Fruit fly (Drosophila melanogaster) whole organism, pupa: ENCODE results near the gene CG13653.

Source experiments
- CG10348 ChIP-seq: fragments of 200-800 bp; sonication (Bioruptor generic); IDR thresholded peaks from 2 replicates; pipeline ENCODE4 v1.3.6; 2022; ENCODE audit warnings: missing biosample characterization, missing genetic modification characterization
- CG12605 ChIP-seq: fragments of 200-800 bp; sonication (Bioruptor generic); IDR thresholded peaks from 2 replicates; pipeline ENCODE4 v1.3.6; 2022; ENCODE audit warnings: missing biosample characterization, missing genetic modification characterization
- CG13204 ChIP-seq: fragments of 200-800 bp; sonication (Bioruptor generic); optimal IDR thresholded peaks from 2 replicates; lab custom pipeline; 2018; ENCODE audit warnings: missing biosample characterization, mild to moderate bottlenecking, missing genetic modification characterization, moderate library complexity
- CG14655 ChIP-seq: fragments of 200-800 bp; sonication (Bioruptor generic); optimal IDR thresholded peaks from 3 replicates; lab custom pipeline; 2017; ENCODE audit warnings: mild to moderate bottlenecking, missing biosample characterization, missing genetic modification reagents, missing genetic modification characterization
- CG15710 ChIP-seq: fragments of 200-800 bp; sonication (Bioruptor generic); optimal IDR thresholded peaks from 2 replicates; lab custom pipeline; 2018; ENCODE audit warnings: missing biosample characterization, mild to moderate bottlenecking, missing genetic modification characterization, moderate library complexity
- CG17806 ChIP-seq: fragments of 200-800 bp; sonication (Bioruptor generic); optimal IDR thresholded peaks from 2 replicates; lab custom pipeline; 2018; ENCODE audit warnings: missing biosample characterization, mild to moderate bottlenecking, missing genetic modification characterization, moderate library complexity
- CG32121 ChIP-seq: fragments of 200-800 bp; sonication (Bioruptor generic); IDR thresholded peaks from 2 replicates; pipeline ENCODE4 v1.3.6; 2022; ENCODE audit warnings: missing biosample characterization, missing genetic modification characterization
- CG34367 ChIP-seq: fragments of 200-800 bp; sonication (Bioruptor generic); optimal IDR thresholded peaks from 2 replicates; lab custom pipeline; 2018; ENCODE audit warnings: missing biosample characterization, mild to moderate bottlenecking, missing genetic modification characterization
- CG4496 ChIP-seq: fragments of 200-800 bp; sonication (Bioruptor generic); IDR thresholded peaks from 3 replicates; pipeline ENCODE4 v1.3.6; 2022; ENCODE audit warnings: missing biosample characterization, missing genetic modification characterization
- CG8159 ChIP-seq: fragments of 200-800 bp; sonication (Bioruptor generic); optimal IDR thresholded peaks from 3 replicates; lab custom pipeline; 2018; ENCODE audit warnings: missing biosample characterization, mild to moderate bottlenecking, missing genetic modification characterization, moderate library complexity
- CG8301 ChIP-seq: fragments of 200-800 bp; sonication (Bioruptor generic); optimal IDR thresholded peaks from 2 replicates; lab custom pipeline; 2018; ENCODE audit warnings: missing biosample characterization, mild to moderate bottlenecking, missing genetic modification characterization
- CG9948 ChIP-seq: fragments of 200-800 bp; sonication (Bioruptor generic); optimal IDR thresholded peaks from 2 replicates; lab custom pipeline; 2018; ENCODE audit warnings: missing biosample characterization, mild to moderate bottlenecking, missing genetic modification characterization, moderate library complexity
- D1 ChIP-seq: fragments of 200-800 bp; sonication (Bioruptor generic); optimal IDR thresholded peaks from 2 replicates; lab custom pipeline; 2018; ENCODE audit warnings: missing biosample characterization, mild to moderate bottlenecking, missing genetic modification characterization, moderate library complexity
- EcR ChIP-seq: fragments of 200-800 bp; sonication (Bioruptor generic); optimal IDR thresholded peaks from 3 replicates; lab custom pipeline; 2019; ENCODE audit warnings: missing biosample characterization, missing genetic modification characterization, mild to moderate bottlenecking, moderate library complexity, missing genetic modification reagents
- Ets98B ChIP-seq: fragments of 200-800 bp; sonication (Bioruptor generic); IDR thresholded peaks from 2 replicates; pipeline ENCODE4 v1.3.6; 2022; ENCODE audit warnings: missing biosample characterization, missing genetic modification characterization
- Pif1A ChIP-seq: fragments of 200-800 bp; sonication (Bioruptor generic); optimal IDR thresholded peaks from 3 replicates; lab custom pipeline; 2016; ENCODE audit warnings: missing biosample characterization, missing genetic modification characterization
- Pif1B ChIP-seq: fragments of 200-800 bp; sonication (Bioruptor generic); optimal IDR thresholded peaks from 3 replicates; lab custom pipeline; 2016; ENCODE audit warnings: missing biosample characterization, missing genetic modification characterization
- Snoo ChIP-seq: fragments of 200-800 bp; sonication (Bioruptor generic); optimal IDR thresholded peaks from 3 replicates; lab custom pipeline; 2017; ENCODE audit warnings: missing biosample characterization, mild to moderate bottlenecking, missing genetic modification characterization, inconsistent platforms
- fd96Ca ChIP-seq: fragments of 200-800 bp; sonication (Bioruptor generic); IDR thresholded peaks from 3 replicates; pipeline ENCODE4 v1.3.6; 2022; ENCODE audit warnings: missing biosample characterization, missing genetic modification characterization
- gl ChIP-seq: fragments of 200-800 bp; sonication (Bioruptor generic); optimal IDR thresholded peaks from 2 replicates; lab custom pipeline; 2018; ENCODE audit warnings: missing biosample characterization, mild to moderate bottlenecking, missing genetic modification characterization
- rn ChIP-seq: fragments of 200-800 bp; sonication (Bioruptor generic); IDR thresholded peaks from 2 replicates; pipeline ENCODE4 v1.3.6; 2022; ENCODE audit warnings: missing biosample characterization, missing genetic modification characterization

CG13653 gene

dm6 chr3R:25172976-25173375 is 22.4 kb upstream of the CG13653 start:
- TF ChIP-seq CG4496 = no peak
- TF ChIP-seq CG10348 = no peak
- TF ChIP-seq Ets98B (GFP tag; lab: Robert Waterston, UW) = no peak
- no peak for TF ChIP-seq CG8301 (tag; lab: Kevin White, UChicago)
- no peak for TF ChIP-seq fd96Ca (GFP tag; lab: Robert Waterston, UW)
- TF ChIP-seq CG12605 (GFP tag; lab: Robert Waterston, UW) = no peak
- TF ChIP-seq CG14655 (GFP tag; lab: Kevin White, UChicago) = no peak
- no peak for TF ChIP-seq rn (GFP tag; lab: Robert Waterston, UW)
- TF ChIP-seq CG17806 = no peak
- TF ChIP-seq CG8159 (tag; lab: Kevin White, UChicago) = no peak
- no peak for TF ChIP-seq CG9948 (tag; lab: Kevin White, UChicago)
- TF ChIP-seq Snoo (tag; lab: Kevin White, UChicago) = no peak
- no peak for TF ChIP-seq Pif1A
- TF ChIP-seq D1 = no peak
- no peak for TF ChIP-seq CG34367
- no peak for TF ChIP-seq EcR (GFP tag; lab: Kevin White, UChicago)
- no peak for TF ChIP-seq CG15710
- no peak for TF ChIP-seq Pif1B (GFP tag; lab: Kevin White, UChicago)
- no peak for TF ChIP-seq CG32121
- no peak for TF ChIP-seq gl (tag; lab: Kevin White, UChicago)

dm6 chr3R:25174244-25174643 is 21.1 kb upstream of the CG13653 start:
- no peak for TF ChIP-seq CG4496
- TF ChIP-seq CG8301 (tag; lab: Kevin White, UChicago) = peak; percentile 25
- TF ChIP-seq CG8159 (tag; lab: Kevin White, UChicago) = peak; percentile 84
- peak; percentile 66 for TF ChIP-seq CG9948 (tag; lab: Kevin White, UChicago)
- no peak for TF ChIP-seq D1
- TF ChIP-seq rn (GFP tag; lab: Robert Waterston, UW) = no peak
- TF ChIP-seq CG14655 (GFP tag; lab: Kevin White, UChicago) = peak; percentile 43
- no peak for TF ChIP-seq EcR (GFP tag; lab: Kevin White, UChicago)
- TF ChIP-seq fd96Ca (GFP tag; lab: Robert Waterston, UW) = no peak
- no peak for TF ChIP-seq CG10348
- no peak for TF ChIP-seq CG12605 (GFP tag; lab: Robert Waterston, UW)
- peak; percentile 49 for TF ChIP-seq Pif1A
- TF ChIP-seq Ets98B (GFP tag; lab: Robert Waterston, UW) = no peak
- TF ChIP-seq CG32121 = no peak
- peak; percentile 18 for TF ChIP-seq gl (tag; lab: Kevin White, UChicago)
- peak; percentile 50 for TF ChIP-seq CG34367
- TF ChIP-seq Pif1B (GFP tag; lab: Kevin White, UChicago) = no peak
- TF ChIP-seq CG17806 = peak; percentile 65
- TF ChIP-seq CG15710 = peak; percentile 70
- TF ChIP-seq CG13204 (GFP tag; lab: Kevin White, UChicago) = no peak
- TF ChIP-seq Snoo (tag; lab: Kevin White, UChicago) = peak; percentile 50

DNA sequence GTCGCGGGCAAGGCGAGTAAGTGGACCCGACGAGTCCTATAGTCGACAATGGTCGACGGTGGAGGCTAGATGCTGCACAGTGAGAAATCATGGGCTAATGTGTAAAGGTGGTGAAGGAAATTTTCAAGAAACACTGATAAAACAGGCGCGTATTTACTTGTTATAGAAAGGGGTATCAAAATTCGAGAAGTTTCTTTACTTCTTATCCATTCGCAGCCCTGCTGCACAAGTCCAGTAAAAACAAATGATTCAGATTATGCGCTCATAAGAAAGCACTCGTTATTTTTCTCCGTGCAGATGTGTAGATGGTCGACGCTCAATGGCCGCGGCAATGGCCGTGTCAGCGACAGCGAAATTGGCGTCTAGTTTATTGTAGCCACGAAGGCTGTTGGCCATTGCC is 18.8 kb upstream of the CG13653 start:
- TF ChIP-seq CG14655 (GFP tag; lab: Kevin White, UChicago) (no peak), CG8159 (tag; lab: Kevin White, UChicago) (peak; percentile 21), CG15710 (peak; percentile 12), CG9948 (tag; lab: Kevin White, UChicago) (no peak)

dm6 chr3R:25177429-25177828 is 17.9 kb upstream of the CG13653 start:
- no peak for TF ChIP-seq CG12605 (GFP tag; lab: Robert Waterston, UW)
- no peak for TF ChIP-seq CG14655 (GFP tag; lab: Kevin White, UChicago)
- no peak for TF ChIP-seq CG8159 (tag; lab: Kevin White, UChicago)
- no peak for TF ChIP-seq EcR (GFP tag; lab: Kevin White, UChicago)
- TF ChIP-seq, all 21 proteins: peak for 0

DNA sequence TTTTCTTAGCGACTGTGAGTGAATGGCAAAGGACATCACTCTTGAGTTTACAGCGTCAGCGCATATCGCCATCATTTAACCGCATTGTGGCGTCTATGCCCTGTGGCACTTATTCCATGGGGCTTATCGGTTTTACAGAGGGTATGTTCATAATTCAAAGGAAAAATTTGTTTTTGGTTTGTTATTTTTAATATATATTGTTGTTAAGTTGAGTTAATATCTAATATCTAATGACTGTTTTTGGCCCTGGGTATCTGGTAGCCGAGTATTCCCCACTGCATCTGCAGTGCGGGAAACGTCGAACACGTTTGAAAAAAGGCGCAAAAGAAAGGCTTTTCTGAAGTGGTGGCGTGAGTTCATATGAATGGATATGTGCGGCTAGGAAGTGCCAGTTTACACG is 16.8 kb upstream of the CG13653 start:
- TF ChIP-seq Ets98B (GFP tag; lab: Robert Waterston, UW) (peak; percentile 27; the same call in 1 of the 2 replicates), Pif1A (peak; percentile 73), CG32121 (no peak), EcR (GFP tag; lab: Kevin White, UChicago) (no peak), CG13204 (GFP tag; lab: Kevin White, UChicago) (peak; percentile 66), CG10348 (no peak), CG34367 (peak; percentile 75), CG17806 (peak; percentile 74), fd96Ca (GFP tag; lab: Robert Waterston, UW) (peak; percentile 42; the same call in 1 of the 3 replicates), CG8301 (tag; lab: Kevin White, UChicago) (peak; percentile 41), Snoo (tag; lab: Kevin White, UChicago) (peak; percentile 29), gl (tag; lab: Kevin White, UChicago) (peak; percentile 17), rn (GFP tag; lab: Robert Waterston, UW) (peak; percentile 47), Pif1B (GFP tag; lab: Kevin White, UChicago) (peak; percentile 63), D1 (no peak), CG8159 (tag; lab: Kevin White, UChicago) (peak; percentile 83), CG14655 (GFP tag; lab: Kevin White, UChicago) (peak; percentile 51), CG4496 (peak; percentile 39; the same call in 1 of the 3 replicates), CG15710 (peak; percentile 84), CG12605 (GFP tag; lab: Robert Waterston, UW) (no peak), CG9948 (tag; lab: Kevin White, UChicago) (peak; percentile 69)

DNA sequence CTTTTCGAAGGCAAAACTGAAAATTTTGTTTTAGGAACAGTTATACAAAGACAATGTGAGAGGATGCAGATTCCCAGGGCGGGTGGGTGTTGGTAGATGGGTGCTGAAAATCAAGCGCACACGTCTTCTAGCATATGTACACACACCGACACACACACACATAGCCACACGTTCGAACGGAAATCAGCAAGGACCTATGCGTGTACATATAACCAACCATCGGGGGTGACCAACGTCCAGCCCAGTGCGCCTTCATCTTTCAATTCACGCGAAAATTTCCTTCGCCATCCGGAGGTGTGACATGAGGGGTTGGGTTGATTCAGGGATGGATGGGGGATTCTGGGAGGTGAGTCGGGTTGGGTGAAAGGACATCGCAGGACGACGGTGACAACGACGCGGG is 13.9 kb upstream of the CG13653 start:
- no peak for TF ChIP-seq Pif1A
- TF ChIP-seq CG34367 = no peak
- TF ChIP-seq D1 = no peak
- TF ChIP-seq Pif1B (GFP tag; lab: Kevin White, UChicago) = no peak
- no peak for TF ChIP-seq CG8159 (tag; lab: Kevin White, UChicago)
- TF ChIP-seq gl (tag; lab: Kevin White, UChicago) = no peak
- no peak for TF ChIP-seq fd96Ca (GFP tag; lab: Robert Waterston, UW)
